Worm (Caenorhabditis elegans) whole organism, L4 larva: ENCODE results near the gene cal-2.

Experiments used
- F10B5.3 ChIP-seq: sonication (generic microtip); optimal IDR thresholded peaks from 2 replicates; lab custom pipeline; 2016; ENCODE audit warnings: mild to moderate bottlenecking, missing genetic modification characterization, missing compliant biosample characterization
- ZK337.2 ChIP-seq: fragments of 200-800 bp; sonication (Bioruptor generic); IDR thresholded peaks from 2 replicates; pipeline ENCODE4 v1.3.6; 2022; ENCODE audit warnings: missing genetic modification reagents, missing genetic modification characterization, missing compliant biosample characterization
- ctbp-1 ChIP-seq: fragments of 200-800 bp; sonication (Bioruptor generic); IDR thresholded peaks from 2 replicates; pipeline ENCODE4 v1.3.6; 2022; ENCODE audit warnings: missing genetic modification reagents, missing genetic modification characterization, missing compliant biosample characterization
- gei-8 ChIP-seq: fragments of 200-800 bp; sonication (Bioruptor generic); optimal IDR thresholded peaks from 2 replicates; lab custom pipeline; 2018; ENCODE audit warnings: mild to moderate bottlenecking, missing genetic modification characterization, missing compliant biosample characterization
- lin-39 ChIP-seq: fragments of 150-350 bp; optimal IDR thresholded peaks from 2 replicates; lab custom pipeline; 2014; ENCODE audit warnings: missing biosample characterization, missing genetic modification reagents, missing genetic modification characterization
- mep-1 ChIP-seq: fragments of 150-350 bp; sonication (generic microtip); optimal IDR thresholded peaks from 3 replicates; lab custom pipeline; 2014; ENCODE audit warnings: missing biosample characterization, missing genetic modification characterization
- nhr-102 ChIP-seq: sonication (generic microtip); optimal IDR thresholded peaks from 2 replicates; lab custom pipeline; 2016; ENCODE audit warnings: mild to moderate bottlenecking, missing genetic modification characterization, moderate library complexity, missing compliant biosample characterization
- nhr-28 ChIP-seq: fragments of 150-350 bp; optimal IDR thresholded peaks from 2 replicates; lab custom pipeline; 2014; ENCODE audit warnings: missing biosample characterization, missing genetic modification characterization
- ztf-7 ChIP-seq: fragments of 150-350 bp; optimal IDR thresholded peaks from 2 replicates; lab custom pipeline; 2014; ENCODE audit warnings: missing biosample characterization, missing genetic modification characterization

DNA sequence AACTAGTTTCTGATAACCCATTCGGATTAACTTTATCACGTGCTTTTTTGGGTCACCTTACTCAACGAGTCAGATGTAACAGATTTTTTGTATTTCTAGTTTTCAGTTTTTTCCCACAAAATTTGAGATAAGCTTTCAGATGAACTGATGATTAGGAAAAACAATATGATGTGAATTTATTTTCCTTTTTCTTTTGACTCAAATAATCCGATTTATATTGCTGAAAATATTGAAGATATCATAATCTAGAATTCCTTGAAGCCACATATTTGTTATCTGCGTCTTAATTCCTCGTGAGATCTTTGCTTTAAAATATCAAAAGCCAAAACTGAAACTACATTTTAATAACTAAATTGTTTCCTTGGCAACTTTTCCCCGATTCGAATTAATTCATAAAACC lies 43.9 kb upstream of the cal-2 start:
- TF ChIP-seq ZK337.2 (GFP tag; lab: Robert Waterston, UW) (no peak), lin-39 (tag; lab: Kevin White, UChicago) (no peak), nhr-28 (tag; lab: Kevin White, UChicago) (no peak), ctbp-1 (no peak), nhr-102 (tag; lab: Kevin White, UChicago) (no peak), F10B5.3 (tag; lab: Kevin White, UChicago) (no peak), mep-1 (tag; lab: Kevin White, UChicago) (no peak), ztf-7 (tag; lab: Kevin White, UChicago) (no peak), gei-8 (GFP tag; lab: Kevin White, UChicago) (no peak)
